Worm (Caenorhabditis elegans) whole organism, mixed stage, embryonic: ENCODE data around the gene sru-6.

Experiments
- flh-1 ChIP-seq: fragments of 200-800 bp; sonication (Bioruptor generic); optimal IDR thresholded peaks from 2 replicates; lab custom pipeline; 2018; ENCODE audit warnings: mild to moderate bottlenecking, missing genetic modification characterization, moderate library complexity, missing compliant biosample characterization
- pha-4 ChIP-seq: fragments of 150-350 bp; optimal IDR thresholded peaks from 2 replicates; lab custom pipeline; 2018; ENCODE audit warnings: missing biosample characterization, missing genetic modification reagents, missing genetic modification characterization

DNA sequence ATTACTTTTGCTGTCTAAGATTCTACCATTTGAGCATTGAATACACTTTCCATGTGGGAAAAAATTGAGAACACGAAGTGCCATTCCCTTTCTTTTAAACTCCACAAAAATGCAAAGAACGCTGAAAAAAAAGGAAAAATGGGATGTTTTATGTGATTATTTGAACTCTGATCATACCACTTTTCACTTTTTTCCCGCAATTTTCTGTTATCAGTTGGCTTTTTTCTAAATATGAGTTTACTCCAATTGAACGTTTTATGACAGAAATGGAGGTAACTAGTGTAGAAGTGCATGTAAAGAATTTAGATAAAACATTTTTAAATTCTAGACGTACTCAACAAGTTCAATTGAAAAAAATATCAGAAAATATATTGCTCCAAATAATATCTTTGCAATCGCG, 49.0 kb upstream of the sru-6 start:
- TF ChIP-seq flh-1, result no peak
- TF ChIP-seq pha-4, result no peak
